Worm (Caenorhabditis elegans): ENCODE measurements around the gene F42A6.6.

Gene F42A6.6

ce11 chrIV:3296578-3297549 lies 39.8 kb downstream of the F42A6.6 start:
- TF ChIP-seq snpc-3.4 (tag; optimal IDR thresholded peaks at IDR 0.05) (peak; percentile 4), F49E8.2 (tag; optimal IDR thresholded peaks at IDR 0.05; ENCODE audit: insufficient read depth) (peak; percentile 83), F33H1.4 (GFP tag; IDR thresholded peaks at IDR 0.05) (no peak; the same call in 1 of the 2 replicates), nhr-27 (tag; optimal IDR thresholded peaks at IDR 0.05) (peak; percentile 69), lsy-27 (tag; optimal IDR thresholded peaks at IDR 0.05; ENCODE audit: borderline replicate concordance, insufficient read depth) (no peak), attf-6 (GFP tag; IDR thresholded peaks at IDR 0.05) (0 out of 2 replicates have a peak, but pooled peaks have one; percentile 52), atf-7 (tag; optimal IDR thresholded peaks at IDR 0.05) (peak; percentile 39), nfya-2 (GFP tag; IDR thresholded peaks at IDR 0.05) (no peak), hsf-1 (GFP tag; IDR thresholded peaks at IDR 0.05) (peak; percentile 44; the same call in 1 of the 2 replicates), Y56A3A.18 (GFP tag; IDR thresholded peaks at IDR 0.05) (0 out of 2 replicates have a peak, but pooled peaks have one; percentile 33), cebp-1 (GFP tag; IDR thresholded peaks at IDR 0.05) (no peak), cebp-1 (tag; optimal IDR thresholded peaks at IDR 0.05) (peak; percentile 36), ama-1 (optimal IDR thresholded peaks at IDR 0.05) (no peak), ama-1 (GFP tag; optimal IDR thresholded peaks at IDR 0.05) (peak in 1 of 2 experiments; percentile 79), nhr-90 (tag; optimal IDR thresholded peaks at IDR 0.05) (peak; percentile 13), athp-1 (tag; optimal IDR thresholded peaks at IDR 0.05) (peak; percentile 78), C17E4.6 (GFP tag; IDR thresholded peaks at IDR 0.05) (no peak), ekl-4 (GFP tag; IDR thresholded peaks at IDR 0.05) (no peak; the same call in 1 of the 2 replicates), attf-5 (GFP tag; optimal IDR thresholded peaks at IDR 0.05) (peak; percentile 22), snpc-1.1 (tag; optimal IDR thresholded peaks at IDR 0.05; ENCODE audit: insufficient read depth) (no peak), zim-3 (tag; optimal IDR thresholded peaks at IDR 0.05) (peak; percentile 45), pha-4 (tag; optimal IDR thresholded peaks at IDR 0.05) (no peak), hmg-20 (GFP tag; IDR thresholded peaks at IDR 0.05) (no peak), mxl-1 (tag; optimal IDR thresholded peaks at IDR 0.05) (peak; percentile 48), madf-3 (GFP tag; IDR thresholded peaks at IDR 0.05) (0 out of 2 replicates have a peak, but pooled peaks have one; percentile 6), F39B2.1 (GFP tag; IDR thresholded peaks at IDR 0.05) (peak; percentile 22; the same call in 1 of the 2 replicates), ceh-79 (tag; optimal IDR thresholded peaks at IDR 0.05) (peak; percentile 62), hlh-12 (tag; optimal IDR thresholded peaks at IDR 0.05) (no peak), egrh-3 (GFP tag; IDR thresholded peaks at IDR 0.05) (no peak), ceh-40 (GFP tag; IDR thresholded peaks at IDR 0.05) (no peak), rcor-1 (GFP tag; IDR thresholded peaks at IDR 0.05) (no peak), bed-2 (GFP tag; IDR thresholded peaks at IDR 0.05) (no peak), sptf-2 (GFP tag; optimal IDR thresholded peaks at IDR 0.05) (no peak), snpc-4 (GFP tag; optimal IDR thresholded peaks at IDR 0.05) (no peak), snpc-4 (tag; optimal IDR thresholded peaks at IDR 0.05) (peak in 2 of 4 experiments; percentile 25 to 31), Y79H2A.3 (GFP tag; conservative IDR thresholded peaks at IDR 0.05) (no peak), die-1 (tag; optimal IDR thresholded peaks at IDR 0.05) (peak; percentile 41), madf-6 (GFP tag; IDR thresholded peaks at IDR 0.05) (peak; percentile 65), lir-1 (GFP tag; conservative IDR thresholded peaks at IDR 0.05) (no peak), hmg-1.2 (GFP tag; IDR thresholded peaks at IDR 0.05) (no peak; the same call in 1 of the 2 replicates), tbp1 (GFP tag; optimal IDR thresholded peaks at IDR 0.05) (peak; percentile 34), F57C9.4 (tag; optimal IDR thresholded peaks at IDR 0.05) (no peak), ztf-22 (GFP tag; optimal IDR thresholded peaks at IDR 0.05) (no peak), him-1 (tag; optimal IDR thresholded peaks at IDR 0.05) (no peak), C06A6.2 (GFP tag; conservative IDR thresholded peaks at IDR 0.05) (no peak), ceh-58 (GFP tag; IDR thresholded peaks at IDR 0.05) (no peak)

Measured in whole organism, young adult.